Worm (Caenorhabditis elegans) whole organism, young adult: ENCODE results near the gene srh-89.

Experiments used
- B0336.3 ChIP-seq: fragments of 200-800 bp; sonication (Bioruptor generic); IDR thresholded peaks from 2 replicates; pipeline ENCODE4 v1.3.6; 2022; ENCODE audit warnings: missing genetic modification characterization, missing compliant biosample characterization
- C17E4.6 ChIP-seq: fragments of 200-800 bp; sonication (Bioruptor generic); IDR thresholded peaks from 2 replicates; pipeline ENCODE4 v1.3.6; 2022; ENCODE audit warnings: missing genetic modification reagents, missing genetic modification characterization, missing compliant biosample characterization
- F10E7.11 ChIP-seq: sonication (generic microtip); optimal IDR thresholded peaks from 2 replicates; lab custom pipeline; 2017; ENCODE audit warnings: mild to moderate bottlenecking, missing genetic modification characterization, moderate library complexity, missing compliant biosample characterization
- F33H1.4 ChIP-seq: fragments of 200-800 bp; sonication (Bioruptor generic); IDR thresholded peaks from 2 replicates; pipeline ENCODE4 v1.3.6; 2022; ENCODE audit warnings: missing genetic modification reagents, missing genetic modification characterization, missing compliant biosample characterization
- F37B4.10 ChIP-seq: fragments of 200-800 bp; sonication (Bioruptor generic); IDR thresholded peaks from 2 replicates; pipeline ENCODE4 v1.3.6; 2022; ENCODE audit warnings: missing genetic modification characterization, missing compliant biosample characterization
- F39B2.1 ChIP-seq: fragments of 200-800 bp; sonication (Bioruptor generic); IDR thresholded peaks from 2 replicates; pipeline ENCODE4 v1.3.6; 2022; ENCODE audit warnings: missing genetic modification reagents, missing genetic modification characterization, missing compliant biosample characterization
- F49E8.2 ChIP-seq: sonication (generic microtip); optimal IDR thresholded peaks from 3 replicates; lab custom pipeline; 2017; ENCODE audit warnings: missing genetic modification characterization, mild to moderate bottlenecking, missing compliant biosample characterization, antibody characterized with exemption, moderate library complexity; ENCODE audit not compliant: insufficient read depth
- F55B11.4 ChIP-seq: sonication (generic microtip); optimal IDR thresholded peaks from 2 replicates; lab custom pipeline; 2016; ENCODE audit warnings: missing compliant biosample characterization, missing genetic modification characterization, borderline replicate concordance; ENCODE audit not compliant: insufficient read depth
- F57A8.1 ChIP-seq: fragments of 200-800 bp; sonication (Bioruptor generic); optimal IDR thresholded peaks from 2 replicates; lab custom pipeline; 2018; ENCODE audit warnings: mild to moderate bottlenecking, missing genetic modification characterization, moderate library complexity, missing compliant biosample characterization
- T07F8.4 ChIP-seq: sonication (generic microtip); optimal IDR thresholded peaks from 2 replicates; lab custom pipeline; 2016; ENCODE audit warnings: mild to moderate bottlenecking, missing genetic modification characterization, moderate library complexity, missing compliant biosample characterization
- Y53F4B.3 ChIP-seq: fragments of 200-800 bp; sonication (Bioruptor generic); IDR thresholded peaks from 2 replicates; pipeline ENCODE4 v1.3.6; 2022; ENCODE audit warnings: missing genetic modification reagents, missing genetic modification characterization, missing compliant biosample characterization
- Y79H2A.3 ChIP-seq: fragments of 200-800 bp; sonication (Bioruptor generic); conservative IDR thresholded peaks from 2 replicates; pipeline ENCODE4 v1.3.6; 2022; ENCODE audit warnings: missing genetic modification reagents, missing genetic modification characterization, missing compliant biosample characterization
- aptf-2 ChIP-seq: fragments of 200-800 bp; sonication (Bioruptor generic); conservative IDR thresholded peaks from 2 replicates; pipeline ENCODE4 v1.3.6; 2022; ENCODE audit warnings: missing genetic modification reagents, missing genetic modification characterization, missing compliant biosample characterization
- atf-7 ChIP-seq: sonication (generic microtip); optimal IDR thresholded peaks from 2 replicates; lab custom pipeline; 2017; ENCODE audit warnings: mild to moderate bottlenecking, missing genetic modification characterization, missing compliant biosample characterization
- attf-5 ChIP-seq: fragments of 200-800 bp; sonication (Bioruptor generic); optimal IDR thresholded peaks from 2 replicates; lab custom pipeline; 2018; ENCODE audit warnings: mild to moderate bottlenecking, missing genetic modification characterization, missing compliant biosample characterization
- attf-6 ChIP-seq: fragments of 200-800 bp; sonication (Bioruptor generic); IDR thresholded peaks from 2 replicates; pipeline ENCODE4 v1.3.6; 2022; ENCODE audit warnings: missing genetic modification reagents, missing genetic modification characterization, missing compliant biosample characterization
- ccch-3 ChIP-seq: fragments of 200-800 bp; sonication (Bioruptor generic); optimal IDR thresholded peaks from 2 replicates; lab custom pipeline; 2018; ENCODE audit warnings: mild to moderate bottlenecking, missing genetic modification characterization, missing compliant biosample characterization
- cebp-1 ChIP-seq, 2 experiments: fragments of 200-800 bp in 1 of 2; sonication (Bioruptor generic) in 1 of 2; sonication (generic microtip) in 1 of 2; IDR thresholded peaks in 1 of 2; optimal IDR thresholded peaks in 1 of 2; 2 replicates each; pipeline versions ENCODE4 v1.3.6 to Lab custom; 2017 to 2022; ENCODE audit warnings: missing compliant biosample characterization in 2 of 2, missing genetic modification characterization in 2 of 2, mild to moderate bottlenecking in 1 of 2, missing genetic modification reagents in 1 of 2, moderate library complexity in 1 of 2
- cebp-2 ChIP-seq: fragments of 200-800 bp; sonication (Bioruptor generic); IDR thresholded peaks from 2 replicates; pipeline ENCODE4 v1.3.6; 2022; ENCODE audit warnings: missing genetic modification characterization, missing compliant biosample characterization
- ceh-58 ChIP-seq: fragments of 200-800 bp; sonication (Bioruptor generic); IDR thresholded peaks from 2 replicates; pipeline ENCODE4 v1.3.6; 2022; ENCODE audit warnings: missing genetic modification characterization, missing compliant biosample characterization
- efl-1 ChIP-seq: fragments of 150-350 bp; optimal IDR thresholded peaks from 2 replicates; lab custom pipeline; 2014; ENCODE audit warnings: missing biosample characterization, missing genetic modification reagents, missing genetic modification characterization
- egl-44 ChIP-seq: fragments of 200-800 bp; sonication (Bioruptor generic); IDR thresholded peaks from 2 replicates; pipeline ENCODE4 v1.3.6; 2022; ENCODE audit warnings: missing genetic modification reagents, missing genetic modification characterization, missing compliant biosample characterization
- hlh-26 ChIP-seq: fragments of 200-800 bp; sonication (Bioruptor generic); conservative IDR thresholded peaks from 2 replicates; pipeline ENCODE4 v1.3.6; 2022; ENCODE audit warnings: missing genetic modification reagents, missing genetic modification characterization, missing compliant biosample characterization
- hmg-20 ChIP-seq: fragments of 200-800 bp; sonication (Bioruptor generic); IDR thresholded peaks from 2 replicates; pipeline ENCODE4 v1.3.6; 2022; ENCODE audit warnings: missing genetic modification reagents, missing genetic modification characterization, missing compliant biosample characterization
- hrde-1 ChIP-seq: sonication (generic microtip); optimal IDR thresholded peaks from 2 replicates; lab custom pipeline; 2016; ENCODE audit warnings: missing genetic modification characterization, mild to moderate bottlenecking, missing compliant biosample characterization, moderate library complexity, missing genotype, missing genetic modification reagents, borderline replicate concordance
- lag-1 ChIP-seq: fragments of 200-800 bp; sonication (Bioruptor generic); IDR thresholded peaks from 2 replicates; pipeline ENCODE4 v1.3.6; 2022; ENCODE audit warnings: missing genetic modification reagents, missing genetic modification characterization, missing compliant biosample characterization
- lin-26 ChIP-seq: fragments of 200-800 bp; sonication (Bioruptor generic); IDR thresholded peaks from 2 replicates; pipeline ENCODE4 v1.3.6; 2022; ENCODE audit warnings: missing genetic modification reagents, missing genetic modification characterization, missing compliant biosample characterization
- lir-1 ChIP-seq: fragments of 200-800 bp; sonication (Bioruptor generic); conservative IDR thresholded peaks from 2 replicates; pipeline ENCODE4 v1.3.6; 2022; ENCODE audit warnings: missing genetic modification reagents, missing genetic modification characterization, missing compliant biosample characterization
- madf-6 ChIP-seq: fragments of 200-800 bp; sonication (Bioruptor generic); IDR thresholded peaks from 2 replicates; pipeline ENCODE4 v1.3.6; 2022; ENCODE audit warnings: missing genetic modification reagents, missing genetic modification characterization, missing compliant biosample characterization
- madf-8 ChIP-seq: fragments of 200-800 bp; sonication (Bioruptor generic); conservative IDR thresholded peaks from 2 replicates; pipeline ENCODE4 v1.3.6; 2022; ENCODE audit warnings: missing genetic modification reagents, missing genetic modification characterization, missing compliant biosample characterization
- mcd-1 ChIP-seq: fragments of 200-800 bp; sonication (Bioruptor generic); IDR thresholded peaks from 2 replicates; pipeline ENCODE4 v1.3.6; 2022; ENCODE audit warnings: missing genetic modification reagents, missing genetic modification characterization, missing compliant biosample characterization
- mel-28 ChIP-seq: sonication (generic microtip); optimal IDR thresholded peaks from 2 replicates; lab custom pipeline; 2016; ENCODE audit warnings: borderline replicate concordance, mild to moderate bottlenecking, missing genetic modification characterization, missing compliant biosample characterization
- nfyb-1 ChIP-seq: fragments of 200-800 bp; sonication (Bioruptor generic); IDR thresholded peaks from 2 replicates; pipeline ENCODE4 v1.3.6; 2022; ENCODE audit warnings: missing genetic modification reagents, missing genetic modification characterization, missing compliant biosample characterization
- nhr-27 ChIP-seq: fragments of 200-800 bp; sonication (Bioruptor generic); optimal IDR thresholded peaks from 2 replicates; lab custom pipeline; 2018; ENCODE audit warnings: mild to moderate bottlenecking, missing genetic modification characterization, moderate library complexity, missing compliant biosample characterization
- repo-1 ChIP-seq: sonication (generic microtip); optimal IDR thresholded peaks from 2 replicates; lab custom pipeline; 2017; ENCODE audit warnings: mild to moderate bottlenecking, missing genetic modification characterization, missing compliant biosample characterization
- sea-2 ChIP-seq: fragments of 200-800 bp; sonication (Bioruptor generic); IDR thresholded peaks from 2 replicates; pipeline ENCODE4 v1.3.6; 2022; ENCODE audit warnings: missing genetic modification characterization, missing compliant biosample characterization
- somi-1 ChIP-seq: fragments of 200-800 bp; sonication (Bioruptor generic); optimal IDR thresholded peaks from 2 replicates; lab custom pipeline; 2018; ENCODE audit warnings: mild to moderate bottlenecking, missing genetic modification characterization, missing compliant biosample characterization
- unc-130 ChIP-seq: sonication (generic microtip); optimal IDR thresholded peaks from 2 replicates; lab custom pipeline; 2016; ENCODE audit warnings: missing genetic modification reagents, missing genetic modification characterization, missing compliant biosample characterization
- ztf-22 ChIP-seq: fragments of 200-800 bp; sonication (Bioruptor generic); optimal IDR thresholded peaks from 2 replicates; lab custom pipeline; 2018; ENCODE audit warnings: mild to moderate bottlenecking, missing genetic modification characterization, moderate library complexity, missing compliant biosample characterization
- ztf-26 ChIP-seq: sonication (generic microtip); optimal IDR thresholded peaks from 2 replicates; lab custom pipeline; 2017; ENCODE audit warnings: missing genetic modification characterization, missing compliant biosample characterization

The srh-89 gene

ce11 chrV:7451421-7451820, 13.2 kb downstream of the srh-89 start, which contains the start of gene try-11:
Gene try-11 (plus strand): TSS chrV:7451721.
- no peak for TF ChIP-seq F57A8.1 (GFP tag; lab: Kevin White, UChicago)
- TF ChIP-seq Y53F4B.3 (GFP tag; lab: Robert Waterston, UW) = no peak
- no peak for TF ChIP-seq aptf-2 (GFP tag; lab: Robert Waterston, UW)
- no peak for TF ChIP-seq attf-6 (GFP tag; lab: Robert Waterston, UW)
- no peak for TF ChIP-seq lin-26
- no peak for TF ChIP-seq attf-5
- no peak for TF ChIP-seq repo-1 (tag; lab: Kevin White, UChicago)
- no peak for TF ChIP-seq mel-28 (tag; lab: Kevin White, UChicago)
- TF ChIP-seq hlh-26 (GFP tag; lab: Robert Waterston, UW) = no peak
- no peak for TF ChIP-seq somi-1 (GFP tag; lab: Kevin White, UChicago)
- TF ChIP-seq cebp-2 (GFP tag; lab: Robert Waterston, UW) = no peak
- no peak for TF ChIP-seq egl-44 (GFP tag; lab: Robert Waterston, UW)
- TF ChIP-seq lag-1 (GFP tag; lab: Robert Waterston, UW) = no peak
- no peak for TF ChIP-seq B0336.3
- TF ChIP-seq F39B2.1 (GFP tag; lab: Robert Waterston, UW) = no peak
- TF ChIP-seq lir-1 (GFP tag; lab: Robert Waterston, UW) = no peak
- no peak for TF ChIP-seq ztf-22

DNA sequence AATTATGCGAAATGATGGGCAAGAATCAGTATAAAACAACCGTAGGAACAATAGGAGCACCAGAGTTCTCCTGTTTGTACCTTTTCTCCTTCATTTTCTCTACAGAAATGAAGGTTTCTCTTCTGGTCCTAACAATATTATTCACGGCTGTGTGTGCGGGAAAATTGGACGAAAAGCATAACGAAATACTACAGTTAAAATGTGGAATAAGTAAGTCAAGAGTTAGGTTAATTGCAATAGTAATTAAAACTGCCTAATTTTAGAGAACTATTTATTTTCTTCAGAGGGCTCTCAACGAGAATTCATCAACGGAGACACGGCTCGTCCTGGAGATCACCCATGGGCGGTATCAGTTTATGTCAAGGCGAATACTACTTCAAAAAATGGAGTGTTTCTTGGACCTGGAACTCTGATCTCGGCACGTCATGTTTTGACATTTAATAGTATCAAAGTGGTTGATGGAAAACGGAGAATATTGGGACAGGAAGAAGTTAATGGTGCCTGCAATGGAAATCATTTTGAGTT, 15.2 kb downstream of the srh-89 start, which contains the start of gene try-12:
TSS of gene try-12 (plus strand) at position 51 of the 525 bp plus-strand sequence.
- TF ChIP-seq F49E8.2 (no peak), ztf-26 (tag; lab: Kevin White, UChicago) (no peak), mel-28 (tag; lab: Kevin White, UChicago) (no peak), hmg-20 (GFP tag; lab: Robert Waterston, UW) (no peak), lin-26 (no peak), ceh-58 (GFP tag; lab: Robert Waterston, UW) (no peak), nfyb-1 (no peak), F10E7.11 (tag; lab: Kevin White, UChicago) (no peak), ccch-3 (GFP tag; lab: Kevin White, UChicago) (no peak), madf-6 (no peak), C17E4.6 (GFP tag; lab: Robert Waterston, UW) (no peak), Y79H2A.3 (no peak), nhr-27 (no peak), F33H1.4 (GFP tag; lab: Robert Waterston, UW) (no peak), F55B11.4 (tag; lab: Kevin White, UChicago) (no peak), mcd-1 (GFP tag; lab: Robert Waterston, UW) (no peak), F37B4.10 (GFP tag; lab: Robert Waterston, UW) (no peak), unc-130 (no peak), repo-1 (tag; lab: Kevin White, UChicago) (no peak), T07F8.4 (tag; lab: Kevin White, UChicago) (no peak)

DNA sequence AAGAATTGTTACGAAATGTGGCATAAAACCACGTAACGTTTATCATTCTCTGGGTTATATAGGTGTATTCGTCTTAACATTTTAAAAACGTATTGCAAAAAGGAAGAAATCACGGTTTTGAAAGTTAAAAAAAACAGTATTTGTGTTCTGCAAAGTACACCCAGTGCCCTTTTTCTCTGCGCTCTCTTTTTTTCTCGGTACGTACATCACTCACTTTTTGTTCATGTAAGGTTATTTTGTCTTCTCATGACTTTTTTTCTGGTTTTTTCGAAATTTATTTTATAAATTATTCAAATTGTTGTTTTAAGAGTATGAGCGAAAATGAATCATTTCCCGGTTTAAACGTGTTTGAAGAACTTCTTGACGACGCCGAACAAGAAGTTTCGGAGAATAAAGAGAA, 17.6 kb downstream of the srh-89 start, which contains the start of gene F25E5.5:
TSS of gene F25E5.5 (plus strand) at position 301 of the 400 bp plus-strand sequence.
- no peak for TF ChIP-seq efl-1 (GFP tag; lab: Kevin White, UChicago)
- TF ChIP-seq lin-26 = no peak
- no peak for TF ChIP-seq madf-8 (GFP tag; lab: Robert Waterston, UW)
- TF ChIP-seq ztf-22 = no peak
- no peak for TF ChIP-seq atf-7 (tag; lab: Kevin White, UChicago)
- no peak for TF ChIP-seq attf-5
- no peak for TF ChIP-seq hrde-1 (tag; lab: Kevin White, UChicago)
- no peak for TF ChIP-seq cebp-1 (GFP tag; IDR thresholded peaks at IDR 0.05; lab: Robert Waterston, UW)
- peak; percentile 4 for TF ChIP-seq cebp-1 (tag; optimal IDR thresholded peaks at IDR 0.05; lab: Kevin White, UChicago)
- no peak for TF ChIP-seq sea-2 (GFP tag; lab: Robert Waterston, UW)
